Worm (Caenorhabditis elegans) whole organism, midembryonic: ENCODE measurements around the gene otpl-8.
"Not testable (repeated sequence)": the region's sequence is repeated elsewhere in the genome, so short reads cannot be mapped to it uniquely, and the experiment has no call there.

Experiments used
- T22C8.4 ChIP-seq: fragments of 200-800 bp; sonication (Bioruptor generic); IDR thresholded peaks from 2 replicates; pipeline ENCODE4 v1.3.6; 2022; ENCODE audit warnings: missing genetic modification characterization, missing compliant biosample characterization
- cog-1 ChIP-seq: sonication (generic microtip); optimal IDR thresholded peaks from 2 replicates; lab custom pipeline; 2016; ENCODE audit warnings: missing genetic modification characterization, missing compliant biosample characterization
- flt-1 ChIP-seq: fragments of 200-800 bp; sonication (Bioruptor generic); IDR thresholded peaks from 2 replicates; pipeline ENCODE4 v1.3.6; 2022; ENCODE audit warnings: missing genetic modification characterization, missing compliant biosample characterization
- klf-2 ChIP-seq: fragments of 200-800 bp; sonication (Bioruptor generic); conservative IDR thresholded peaks from 2 replicates; pipeline ENCODE4 v1.3.6; 2022; ENCODE audit warnings: missing genetic modification reagents, missing genetic modification characterization, missing compliant biosample characterization
- med-1 ChIP-seq: sonication (generic microtip); optimal IDR thresholded peaks from 2 replicates; lab custom pipeline; 2017; ENCODE audit warnings: missing genetic modification characterization, mild to moderate bottlenecking, missing compliant biosample characterization, antibody characterized with exemption, missing genetic modification reagents; ENCODE audit not compliant: insufficient read depth
- ref-1 ChIP-seq: fragments of 200-800 bp; sonication (Bioruptor generic); conservative IDR thresholded peaks from 2 replicates; pipeline ENCODE4 v1.3.6; 2022; ENCODE audit warnings: missing genetic modification reagents, missing genetic modification characterization, missing compliant biosample characterization
- tab-1 ChIP-seq: fragments of 200-800 bp; sonication (Bioruptor generic); IDR thresholded peaks from 2 replicates; pipeline ENCODE4 v1.3.6; 2022; ENCODE audit warnings: missing genetic modification characterization, missing compliant biosample characterization
- ztf-23 ChIP-seq: fragments of 200-800 bp; sonication (Bioruptor generic); IDR thresholded peaks from 2 replicates; pipeline ENCODE4 v1.3.6; 2022; ENCODE audit warnings: missing genetic modification reagents, missing genetic modification characterization, missing compliant biosample characterization
- ztf-29 ChIP-seq: fragments of 200-800 bp; sonication (Bioruptor generic); IDR thresholded peaks from 2 replicates; pipeline ENCODE4 v1.3.6; 2022; ENCODE audit warnings: missing genetic modification reagents, missing genetic modification characterization, missing compliant biosample characterization

The otpl-8 gene

ce11 chrX:12270841-12271240 lies at the start of gene otpl-8:
otpl-8 (minus strand) TSS chrX:12270941.
- no peak for TF ChIP-seq ref-1
- TF ChIP-seq med-1 (GFP tag; lab: Kevin White, UChicago) = no peak
- no peak for TF ChIP-seq ztf-23 (GFP tag; lab: Robert Waterston, UW)
- TF ChIP-seq cog-1 = no peak
- no peak for TF ChIP-seq flt-1 (GFP tag; lab: Robert Waterston, UW)
- no peak for TF ChIP-seq tab-1
- no peak for TF ChIP-seq T22C8.4 (GFP tag; lab: Robert Waterston, UW)

- TF ChIP-seq ztf-23 (GFP tag; lab: Robert Waterston, UW) (no peak), med-1 (GFP tag; lab: Kevin White, UChicago) (no peak), flt-1 (GFP tag; lab: Robert Waterston, UW) (no peak), T22C8.4 (GFP tag; lab: Robert Waterston, UW) (no peak), ztf-29 (GFP tag; lab: Robert Waterston, UW) (no peak), tab-1 (no peak), klf-2 (GFP tag; lab: Robert Waterston, UW) (no peak), ref-1 (no peak), cog-1 (no peak)
Measured at ce11 chrX:12317560-12317959, 46.8 kb upstream of the otpl-8 start.

- TF ChIP-seq klf-2 (GFP tag; lab: Robert Waterston, UW) = no peak
- no peak for TF ChIP-seq ztf-23 (GFP tag; lab: Robert Waterston, UW)
- TF ChIP-seq tab-1 = no peak
- TF ChIP-seq T22C8.4 (GFP tag; lab: Robert Waterston, UW) = no peak
- no peak for TF ChIP-seq ref-1
- TF ChIP-seq ztf-29 (GFP tag; lab: Robert Waterston, UW) = no peak
- no peak for TF ChIP-seq med-1 (GFP tag; lab: Kevin White, UChicago)
- TF ChIP-seq cog-1 = no peak
- no peak for TF ChIP-seq flt-1 (GFP tag; lab: Robert Waterston, UW)
Measured at ce11 chrX:12315268-12315667, 44.5 kb upstream of the otpl-8 start, which contains the start of gene xtr-2. xtr-2 (plus strand) TSS chrX:12315568.

- TF ChIP-seq ref-1 (no peak), tab-1 (no peak)
Measured at ce11 chrX:12314395-12314794, 43.7 kb upstream of the otpl-8 start.

- TF ChIP-seq tab-1 = no peak
- no peak for TF ChIP-seq ztf-29 (GFP tag; lab: Robert Waterston, UW)
- no peak for TF ChIP-seq klf-2 (GFP tag; lab: Robert Waterston, UW)
- no peak for TF ChIP-seq med-1 (GFP tag; lab: Kevin White, UChicago)
- TF ChIP-seq T22C8.4 (GFP tag; lab: Robert Waterston, UW) = no peak
- no peak for TF ChIP-seq ztf-23 (GFP tag; lab: Robert Waterston, UW)
- no peak for TF ChIP-seq flt-1 (GFP tag; lab: Robert Waterston, UW)
- TF ChIP-seq ref-1 = no peak
- TF ChIP-seq cog-1 = no peak
Measured at ce11 chrX:12313779-12314178, 43.0 kb upstream of the otpl-8 start.

- TF ChIP-seq ref-1; ztf-23 (GFP tag; lab: Robert Waterston, UW); klf-2 (GFP tag; lab: Robert Waterston, UW): not testable (repeated sequence)
Measured at ce11 chrX:12308045-12308499, 37.3 kb upstream of the otpl-8 start, which contains the start of gene F17A2.16. F17A2.16 (plus strand) TSS chrX:12308449.

- TF ChIP-seq tab-1 = no peak
- no peak for TF ChIP-seq klf-2 (GFP tag; lab: Robert Waterston, UW)
- no peak for TF ChIP-seq ztf-29 (GFP tag; lab: Robert Waterston, UW)
- no peak for TF ChIP-seq med-1 (GFP tag; lab: Kevin White, UChicago)
- TF ChIP-seq T22C8.4 (GFP tag; lab: Robert Waterston, UW) = no peak
- TF ChIP-seq flt-1 (GFP tag; lab: Robert Waterston, UW) = no peak
- no peak for TF ChIP-seq ztf-23 (GFP tag; lab: Robert Waterston, UW)
- TF ChIP-seq ref-1 = no peak
Measured at ce11 chrX:12306565-12306964, 35.8 kb upstream of the otpl-8 start, which contains the start of gene phf-32. phf-32 (plus strand) TSS chrX:12306865.

- TF ChIP-seq cog-1 (no peak), klf-2 (GFP tag; lab: Robert Waterston, UW) (no peak), ref-1 (no peak), ztf-29 (GFP tag; lab: Robert Waterston, UW) (no peak), T22C8.4 (GFP tag; lab: Robert Waterston, UW) (no peak), tab-1 (no peak), ztf-23 (GFP tag; lab: Robert Waterston, UW) (no peak), med-1 (GFP tag; lab: Kevin White, UChicago) (no peak), flt-1 (GFP tag; lab: Robert Waterston, UW) (no peak)
Measured at ce11 chrX:12304231-12304630, 33.5 kb upstream of the otpl-8 start.

ce11 chrX:12302755-12303154 lies 32.0 kb upstream of the otpl-8 start, which contains the start of gene dot-1.3:
dot-1.3 (minus strand) TSS chrX:12302855.
- not testable (repeated sequence) for TF ChIP-seq tab-1; med-1 (GFP tag; lab: Kevin White, UChicago); cog-1

ce11 chrX:12299834-12300233 lies 29.1 kb upstream of the otpl-8 start, which contains the start of gene W06D11.5:
W06D11.5 (plus strand) TSS chrX:12300134.
- TF ChIP-seq T22C8.4 (GFP tag; lab: Robert Waterston, UW) (no peak), tab-1 (no peak), cog-1 (no peak), ztf-29 (GFP tag; lab: Robert Waterston, UW) (no peak), ztf-23 (GFP tag; lab: Robert Waterston, UW) (no peak), ref-1 (no peak), med-1 (GFP tag; lab: Kevin White, UChicago) (no peak), klf-2 (GFP tag; lab: Robert Waterston, UW) (no peak), flt-1 (GFP tag; lab: Robert Waterston, UW) (no peak)
